Worm (Caenorhabditis elegans) whole organism, L3 larva: ENCODE data around the gene ZK488.6.

ENCODE experiments used
- R02D3.7 ChIP-seq: fragments of 150-350 bp; optimal IDR thresholded peaks from 2 replicates; lab custom pipeline; 2014; ENCODE audit warnings: missing biosample characterization, missing genetic modification characterization
- ZK546.5 ChIP-seq: sonication (generic microtip); optimal IDR thresholded peaks from 2 replicates; lab custom pipeline; 2017; ENCODE audit warnings: missing biosample characterization, missing genetic modification characterization
- aly-2 ChIP-seq: fragments of 150-350 bp; optimal IDR thresholded peaks from 2 replicates; lab custom pipeline; 2014; ENCODE audit warnings: missing biosample characterization, missing genetic modification characterization
- ama-1 ChIP-seq: fragments of 150-350 bp; optimal IDR thresholded peaks from 2 replicates; lab custom pipeline; 2018
- ceh-16 ChIP-seq: sonication (generic microtip); optimal IDR thresholded peaks from 2 replicates; lab custom pipeline; 2017; ENCODE audit warnings: missing biosample characterization, missing genetic modification characterization
- ceh-28 ChIP-seq: fragments of 150-350 bp; optimal IDR thresholded peaks from 2 replicates; lab custom pipeline; 2014; ENCODE audit warnings: missing biosample characterization, missing genetic modification reagents, missing genetic modification characterization
- ceh-82 ChIP-seq: fragments of 150-350 bp; optimal IDR thresholded peaks from 2 replicates; lab custom pipeline; 2014; ENCODE audit warnings: missing biosample characterization, missing genetic modification characterization
- egl-27 ChIP-seq: sonication (generic microtip); optimal IDR thresholded peaks from 4 replicates; lab custom pipeline; 2017; ENCODE audit warnings: missing biosample characterization, missing genetic modification reagents, missing genetic modification characterization
- egl-5 ChIP-seq: fragments of 150-350 bp; optimal IDR thresholded peaks from 2 replicates; lab custom pipeline; 2017; ENCODE audit warnings: missing biosample characterization, missing genetic modification reagents, missing genetic modification characterization, inconsistent platforms
- elt-1 ChIP-seq: fragments of 150-350 bp; optimal IDR thresholded peaks from 2 replicates; lab custom pipeline; 2014; ENCODE audit warnings: missing biosample characterization, missing genetic modification characterization
- elt-3 ChIP-seq, 3 experiments: fragments of 150-350 bp in 1 of 3; sonication (generic microtip) in 2 of 3; optimal IDR thresholded peaks; 2 replicates in 2 of 3; 4 replicates in 1 of 3; lab custom pipeline; 2014 to 2017; ENCODE audit warnings: missing biosample characterization in 3 of 3, missing genetic modification characterization in 3 of 3
- fkh-10 ChIP-seq: sonication (generic microtip); optimal IDR thresholded peaks from 2 replicates; lab custom pipeline; 2017; ENCODE audit warnings: missing biosample characterization, missing genetic modification reagents, missing genetic modification characterization
- fkh-2 ChIP-seq: fragments of 150-350 bp; optimal IDR thresholded peaks from 2 replicates; lab custom pipeline; 2014; ENCODE audit warnings: missing biosample characterization, missing genetic modification reagents, missing genetic modification characterization
- fos-1 ChIP-seq: fragments of 150-350 bp; optimal IDR thresholded peaks from 2 replicates; lab custom pipeline; 2014; ENCODE audit warnings: missing biosample characterization, missing genetic modification characterization
- hmg-11 ChIP-seq: sonication (generic microtip); optimal IDR thresholded peaks from 2 replicates; lab custom pipeline; 2016; ENCODE audit warnings: missing genetic modification characterization, missing compliant biosample characterization
- lin-39 ChIP-seq: fragments of 150-350 bp; optimal IDR thresholded peaks from 2 replicates; lab custom pipeline; 2018; ENCODE audit warnings: missing biosample characterization, missing genetic modification reagents, missing genetic modification characterization
- mdl-1 ChIP-seq: fragments of 150-350 bp; optimal IDR thresholded peaks from 2 replicates; lab custom pipeline; 2014; ENCODE audit warnings: missing biosample characterization, missing genetic modification characterization
- nfya-1 ChIP-seq: sonication (generic microtip); optimal IDR thresholded peaks from 2 replicates; lab custom pipeline; 2017; ENCODE audit warnings: missing genetic modification characterization, mild to moderate bottlenecking, missing compliant biosample characterization, antibody characterized with exemption, moderate library complexity; ENCODE audit not compliant: insufficient read depth
- nhr-11 ChIP-seq: fragments of 150-350 bp; optimal IDR thresholded peaks from 2 replicates; lab custom pipeline; 2014; ENCODE audit warnings: missing biosample characterization, missing genetic modification characterization
- nhr-12 ChIP-seq: fragments of 150-350 bp; optimal IDR thresholded peaks from 2 replicates; lab custom pipeline; 2014; ENCODE audit warnings: missing biosample characterization, missing genetic modification characterization
- nhr-237 ChIP-seq: fragments of 150-350 bp; optimal IDR thresholded peaks from 2 replicates; lab custom pipeline; 2014; ENCODE audit warnings: missing biosample characterization, missing genetic modification characterization
- nhr-25 ChIP-seq: sonication (generic microtip); optimal IDR thresholded peaks from 2 replicates; lab custom pipeline; 2017; ENCODE audit warnings: missing biosample characterization, missing genetic modification characterization
- nhr-28 ChIP-seq: fragments of 150-350 bp; optimal IDR thresholded peaks from 2 replicates; lab custom pipeline; 2014; ENCODE audit warnings: missing biosample characterization, missing genetic modification characterization
- nhr-67 ChIP-seq: fragments of 150-350 bp; optimal IDR thresholded peaks from 2 replicates; lab custom pipeline; 2014; ENCODE audit warnings: missing biosample characterization, missing genetic modification characterization
- nhr-76 ChIP-seq: fragments of 150-350 bp; sonication (generic microtip); optimal IDR thresholded peaks from 5 replicates; lab custom pipeline; 2014; ENCODE audit warnings: missing biosample characterization, missing genetic modification characterization
- nhr-77 ChIP-seq: fragments of 150-350 bp; optimal IDR thresholded peaks from 2 replicates; lab custom pipeline; 2014; ENCODE audit warnings: missing biosample characterization, missing genetic modification characterization
- pha-4 ChIP-seq: fragments of 150-350 bp; optimal IDR thresholded peaks from 2 replicates; lab custom pipeline; 2014; ENCODE audit warnings: missing biosample characterization, missing genetic modification reagents, missing genetic modification characterization
- pqm-1 ChIP-seq: fragments of 150-350 bp; optimal IDR thresholded peaks from 2 replicates; lab custom pipeline; 2017; ENCODE audit warnings: missing biosample characterization, missing genetic modification characterization, inconsistent platforms
- snpc-4 ChIP-seq: fragments of 150-350 bp; optimal IDR thresholded peaks from 2 replicates; lab custom pipeline; 2014; ENCODE audit warnings: missing biosample characterization, missing genetic modification characterization
- tbx-2 ChIP-seq: sonication (generic microtip); optimal IDR thresholded peaks from 2 replicates; lab custom pipeline; 2016; ENCODE audit warnings: mild to moderate bottlenecking, missing genetic modification characterization, missing compliant biosample characterization
- unc-39 ChIP-seq: sonication (generic microtip); optimal IDR thresholded peaks from 4 replicates; lab custom pipeline; 2017; ENCODE audit warnings: missing biosample characterization, missing genetic modification characterization
- unc-62 ChIP-seq: fragments of 150-350 bp; sonication (generic microtip); optimal IDR thresholded peaks from 4 replicates; lab custom pipeline; 2014; ENCODE audit warnings: missing biosample characterization, missing genetic modification reagents, missing genetic modification characterization
- ztf-11 ChIP-seq: fragments of 150-350 bp; optimal IDR thresholded peaks from 2 replicates; lab custom pipeline; 2014; ENCODE audit warnings: missing biosample characterization, missing genetic modification characterization

Gene ZK488.6

ce11 chrV:590182-590581 lies at the start of gene ZK488.6:
Gene ZK488.6, plus strand, starts transcription at chrV:590482.
- TF ChIP-seq nhr-12 (tag; lab: Kevin White, UChicago) (no peak), unc-39 (tag; lab: Kevin White, UChicago) (no peak), snpc-4 (no peak), unc-62 (GFP tag; lab: Kevin White, UChicago) (no peak), nhr-76 (tag; lab: Kevin White, UChicago) (no peak), pha-4 (tag; lab: Kevin White, UChicago) (no peak), egl-27 (tag; lab: Kevin White, UChicago) (no peak), ceh-28 (no peak), nfya-1 (tag; lab: Kevin White, UChicago) (no peak), nhr-28 (no peak)

- TF ChIP-seq elt-1 (peak; percentile 68), ztf-11 (tag; lab: Kevin White, UChicago) (no peak)
These were observed 48.8 kb upstream of the ZK488.6 start for ce11 chrV:541470-541869.

- TF ChIP-seq fkh-10 (GFP tag; lab: Kevin White, UChicago) (no peak), elt-1 (peak; percentile 64)
These were observed 47.1 kb upstream of the ZK488.6 start, which contains the start of gene C14C6.3 for ce11 chrV:543169-543568. Gene C14C6.3, plus strand, starts transcription at chrV:543469.

- TF ChIP-seq ceh-28 (no peak), pqm-1 (tag; lab: Kevin White, UChicago) (no peak), tbx-2 (tag; lab: Kevin White, UChicago) (no peak), ama-1 (lab: Kevin White, UChicago) (no peak), R02D3.7 (tag; lab: Kevin White, UChicago) (no peak), aly-2 (tag; lab: Kevin White, UChicago) (no peak), nhr-77 (tag; lab: Kevin White, UChicago) (no peak), nhr-67 (tag; lab: Kevin White, UChicago) (no peak), egl-27 (tag; lab: Kevin White, UChicago) (no peak), nhr-76 (tag; lab: Kevin White, UChicago) (no peak), nhr-11 (no peak), lin-39 (tag; lab: Kevin White, UChicago) (no peak), hmg-11 (tag; lab: Kevin White, UChicago) (no peak), pha-4 (tag; lab: Kevin White, UChicago) (no peak), unc-62 (GFP tag; lab: Kevin White, UChicago) (no peak), nhr-12 (tag; lab: Kevin White, UChicago) (no peak)
These were observed 42.3 kb upstream of the ZK488.6 start, which contains the start of gene C14C6.6 for ce11 chrV:547980-548379. Gene C14C6.6, minus strand, starts transcription at chrV:548080.

- TF ChIP-seq fos-1 (tag; lab: Kevin White, UChicago): no peak
These were observed 37.9 kb upstream of the ZK488.6 start for ce11 chrV:552406-552805.

- TF ChIP-seq fkh-2: no peak
- TF ChIP-seq nhr-237 (tag; lab: Kevin White, UChicago): no peak
- TF ChIP-seq ama-1 (lab: Kevin White, UChicago): no peak
- no peak for TF ChIP-seq ceh-82
- no peak for TF ChIP-seq ZK546.5 (tag; lab: Kevin White, UChicago)
- TF ChIP-seq egl-5 (tag; lab: Kevin White, UChicago): no peak
- no peak for TF ChIP-seq aly-2 (tag; lab: Kevin White, UChicago)
- no peak for TF ChIP-seq nfya-1 (tag; lab: Kevin White, UChicago)
- no peak for TF ChIP-seq mdl-1 (tag; lab: Kevin White, UChicago)
- no peak for TF ChIP-seq egl-27 (tag; lab: Kevin White, UChicago)
- TF ChIP-seq elt-3 (tag; optimal IDR thresholded peaks at IDR 0.05; lab: Kevin White, UChicago): no peak
- TF ChIP-seq nhr-25: no peak
- no peak for TF ChIP-seq ceh-16 (tag; lab: Kevin White, UChicago)
These were observed 37.2 kb upstream of the ZK488.6 start, which contains the start of gene C14C6.8 for ce11 chrV:553067-553466. Gene C14C6.8, minus strand, starts transcription at chrV:553167.
